Worm (Caenorhabditis elegans) whole organism, L2 larva: Measurements from ENCODE around the gene T16G1.3.

ENCODE experiments used
- C34F6.9 ChIP-seq: fragments of 150-350 bp; optimal IDR thresholded peaks from 2 replicates; lab custom pipeline; 2014; ENCODE audit warnings: missing biosample characterization, missing genetic modification characterization
- F13H6.1 ChIP-seq: sonication (generic microtip); optimal IDR thresholded peaks from 2 replicates; lab custom pipeline; 2016; ENCODE audit warnings: missing genetic modification characterization, missing compliant biosample characterization
- Y55F3AM.14 ChIP-seq: fragments of 200-800 bp; sonication (Bioruptor generic); optimal IDR thresholded peaks from 2 replicates; lab custom pipeline; 2018; ENCODE audit warnings: mild to moderate bottlenecking, missing genetic modification characterization, missing compliant biosample characterization
- ZK546.5 ChIP-seq: sonication (generic microtip); optimal IDR thresholded peaks from 2 replicates; lab custom pipeline; 2017; ENCODE audit warnings: missing biosample characterization, missing genetic modification characterization
- alr-1 ChIP-seq: fragments of 150-350 bp; optimal IDR thresholded peaks from 2 replicates; lab custom pipeline; 2014; ENCODE audit warnings: missing biosample characterization, missing genetic modification characterization
- aly-2 ChIP-seq: fragments of 150-350 bp; optimal IDR thresholded peaks from 2 replicates; lab custom pipeline; 2014; ENCODE audit warnings: missing biosample characterization, missing genetic modification characterization
- ama-1 ChIP-seq: fragments of 150-350 bp; optimal IDR thresholded peaks from 2 replicates; lab custom pipeline; 2018; ENCODE audit warnings: inconsistent platforms
- blmp-1 ChIP-seq: sonication (generic microtip); optimal IDR thresholded peaks from 2 replicates; lab custom pipeline; 2017; ENCODE audit warnings: missing genetic modification characterization, mild to moderate bottlenecking, missing compliant biosample characterization, antibody characterized with exemption, moderate library complexity; ENCODE audit not compliant: insufficient read depth
- crh-2 ChIP-seq: sonication (generic microtip); optimal IDR thresholded peaks from 2 replicates; lab custom pipeline; 2017; ENCODE audit warnings: missing biosample characterization, missing genetic modification characterization
- dmd-4 ChIP-seq: sonication (generic microtip); optimal IDR thresholded peaks from 2 replicates; lab custom pipeline; 2017; ENCODE audit warnings: missing biosample characterization, missing genetic modification characterization
- egl-27 ChIP-seq: sonication (generic microtip); optimal IDR thresholded peaks from 3 replicates; lab custom pipeline; 2017; ENCODE audit warnings: missing biosample characterization, missing genetic modification reagents, missing genetic modification characterization
- elt-1 ChIP-seq: fragments of 150-350 bp; optimal IDR thresholded peaks from 2 replicates; lab custom pipeline; 2014; ENCODE audit warnings: missing biosample characterization, missing genetic modification characterization
- fos-1 ChIP-seq: fragments of 150-350 bp; optimal IDR thresholded peaks from 2 replicates; lab custom pipeline; 2014; ENCODE audit warnings: missing biosample characterization, missing genetic modification characterization
- gmeb-1 ChIP-seq: fragments of 150-350 bp; optimal IDR thresholded peaks from 2 replicates; lab custom pipeline; 2014; ENCODE audit warnings: missing biosample characterization, missing genetic modification characterization
- lin-13 ChIP-seq: fragments of 150-350 bp; optimal IDR thresholded peaks from 2 replicates; lab custom pipeline; 2014; ENCODE audit warnings: missing biosample characterization, missing genetic modification reagents, missing genetic modification characterization
- lsy-2 ChIP-seq, 2 experiments: fragments of 150-350 bp in 1 of 2; sonication (generic microtip) in 1 of 2; optimal IDR thresholded peaks; 2 replicates each; lab custom pipeline; 2014 to 2017; ENCODE audit warnings: missing biosample characterization in 2 of 2, missing genetic modification characterization in 2 of 2
- mab-5 ChIP-seq: fragments of 150-350 bp; optimal IDR thresholded peaks from 2 replicates; lab custom pipeline; 2014; ENCODE audit warnings: missing biosample characterization, missing genetic modification characterization
- mbf-1 ChIP-seq: sonication (generic microtip); optimal IDR thresholded peaks from 2 replicates; lab custom pipeline; 2017; ENCODE audit warnings: missing biosample characterization, missing genetic modification characterization
- nhr-11 ChIP-seq: fragments of 150-350 bp; optimal IDR thresholded peaks from 2 replicates; lab custom pipeline; 2014; ENCODE audit warnings: missing biosample characterization, missing genetic modification characterization
- nhr-12 ChIP-seq: fragments of 150-350 bp; optimal IDR thresholded peaks from 2 replicates; lab custom pipeline; 2014; ENCODE audit warnings: missing biosample characterization, missing genetic modification characterization
- nhr-21 ChIP-seq: fragments of 150-350 bp; optimal IDR thresholded peaks from 2 replicates; lab custom pipeline; 2014; ENCODE audit warnings: missing biosample characterization, missing genetic modification characterization
- nhr-23 ChIP-seq: fragments of 150-350 bp; optimal IDR thresholded peaks from 2 replicates; lab custom pipeline; 2014; ENCODE audit warnings: missing biosample characterization, missing genetic modification reagents, missing genetic modification characterization
- nhr-25 ChIP-seq: fragments of 150-350 bp; sonication (generic microtip); optimal IDR thresholded peaks from 3 replicates; lab custom pipeline; 2014; ENCODE audit warnings: missing biosample characterization, missing genetic modification characterization
- nhr-77 ChIP-seq: fragments of 150-350 bp; optimal IDR thresholded peaks from 2 replicates; lab custom pipeline; 2014; ENCODE audit warnings: missing biosample characterization, missing genetic modification characterization
- peb-1 ChIP-seq: fragments of 150-350 bp; optimal IDR thresholded peaks from 2 replicates; lab custom pipeline; 2014; ENCODE audit warnings: missing biosample characterization, missing genetic modification characterization
- skn-1 ChIP-seq: sonication (generic microtip); optimal IDR thresholded peaks from 2 replicates; lab custom pipeline; 2017; ENCODE audit warnings: missing biosample characterization, missing genetic modification characterization
- sma-3 ChIP-seq: sonication (generic microtip); optimal IDR thresholded peaks from 2 replicates; lab custom pipeline; 2016; ENCODE audit warnings: missing genetic modification reagents, missing genetic modification characterization, missing compliant biosample characterization
- sma-9 ChIP-seq, 2 experiments: fragments of 150-350 bp in 1 of 2; sonication (generic microtip) in 1 of 2; optimal IDR thresholded peaks; 2 replicates each; lab custom pipeline; 2014 to 2016; ENCODE audit warnings: missing genetic modification characterization in 2 of 2, mild to moderate bottlenecking in 1 of 2, missing biosample characterization in 1 of 2, missing compliant biosample characterization in 1 of 2, missing genetic modification reagents in 1 of 2, moderate library complexity in 1 of 2
- unc-39 ChIP-seq: fragments of 150-350 bp; optimal IDR thresholded peaks from 2 replicates; lab custom pipeline; 2014; ENCODE audit warnings: missing biosample characterization, missing genetic modification characterization
- ztf-1 ChIP-seq: fragments of 200-800 bp; sonication (Bioruptor generic); conservative IDR thresholded peaks from 2 replicates; pipeline ENCODE4 v1.3.6; 2022; ENCODE audit warnings: missing genetic modification characterization, missing compliant biosample characterization
- ztf-11 ChIP-seq: sonication (generic microtip); optimal IDR thresholded peaks from 2 replicates; lab custom pipeline; 2017; ENCODE audit warnings: missing biosample characterization, missing genetic modification characterization
- ztf-4 ChIP-seq: fragments of 150-350 bp; optimal IDR thresholded peaks from 2 replicates; lab custom pipeline; 2014; ENCODE audit warnings: missing biosample characterization, missing genetic modification characterization

T16G1.3 gene

ce11 chrV:12944229-12944628, at the start of gene T16G1.3:
T16G1.3 (minus strand) TSS chrV:12944329.
- TF ChIP-seq C34F6.9 (tag; lab: Kevin White, UChicago) (no peak), ztf-11 (tag; lab: Kevin White, UChicago) (no peak), lsy-2 (tag; optimal IDR thresholded peaks at IDR 0.05; lab: Kevin White, UChicago) (no peak), sma-9 (GFP tag; optimal IDR thresholded peaks at IDR 0.05; lab: Kevin White, UChicago) (no peak), sma-9 (tag; optimal IDR thresholded peaks at IDR 0.05; lab: Kevin White, UChicago) (no peak), sma-3 (GFP tag; lab: Kevin White, UChicago) (no peak), dmd-4 (tag; lab: Kevin White, UChicago) (no peak), ztf-1 (GFP tag; lab: Robert Waterston, UW) (no peak), mbf-1 (tag; lab: Kevin White, UChicago) (no peak), nhr-23 (tag; lab: Kevin White, UChicago) (no peak), nhr-11 (tag; lab: Kevin White, UChicago) (no peak), nhr-77 (tag; lab: Kevin White, UChicago) (no peak)

ce11 chrV:12992891-12993290, 48.8 kb upstream of the T16G1.3 start, which contains the start of the genes F15B9.11 and dsl-7:
F15B9.11 (minus strand) TSS chrV:12992895.
dsl-7 (plus strand) TSS chrV:12993150.
- no peak for TF ChIP-seq peb-1 (tag; lab: Kevin White, UChicago)
- TF ChIP-seq nhr-25: peak; percentile 77
- TF ChIP-seq mab-5: no peak
- TF ChIP-seq lsy-2 (tag; optimal IDR thresholded peaks at IDR 0.05; lab: Kevin White, UChicago): no peak

- no peak for TF ChIP-seq F13H6.1
- TF ChIP-seq ama-1 (lab: Kevin White, UChicago): no peak
- no peak for TF ChIP-seq nhr-23 (tag; lab: Kevin White, UChicago)
- TF ChIP-seq nhr-25: no peak
- no peak for TF ChIP-seq sma-9 (GFP tag; optimal IDR thresholded peaks at IDR 0.05; lab: Kevin White, UChicago)
- no peak for TF ChIP-seq sma-9 (tag; optimal IDR thresholded peaks at IDR 0.05; lab: Kevin White, UChicago)
- TF ChIP-seq ztf-1 (GFP tag; lab: Robert Waterston, UW): no peak
- no peak for TF ChIP-seq sma-3 (GFP tag; lab: Kevin White, UChicago)
- TF ChIP-seq elt-1: no peak
- TF ChIP-seq ZK546.5 (tag; lab: Kevin White, UChicago): no peak
- TF ChIP-seq ztf-4 (tag; lab: Kevin White, UChicago): no peak
- TF ChIP-seq crh-2 (tag; lab: Kevin White, UChicago): no peak
- TF ChIP-seq C34F6.9 (tag; lab: Kevin White, UChicago): no peak
- no peak for TF ChIP-seq nhr-21 (tag; lab: Kevin White, UChicago)
- TF ChIP-seq lin-13 (GFP tag; lab: Kevin White, UChicago): no peak
- no peak for TF ChIP-seq unc-39 (tag; lab: Kevin White, UChicago)
- no peak for TF ChIP-seq Y55F3AM.14
- no peak for TF ChIP-seq ztf-11 (tag; lab: Kevin White, UChicago)
- TF ChIP-seq skn-1: no peak
- no peak for TF ChIP-seq gmeb-1 (tag; lab: Kevin White, UChicago)
- no peak for TF ChIP-seq aly-2 (tag; lab: Kevin White, UChicago)
These were observed 44.1 kb upstream of the T16G1.3 start, which contains the start of gene F15B9.8 for ce11 chrV:12988256-12988655. F15B9.8 (plus strand) TSS chrV:12988556.

ce11 chrV:12987061-12987460, 42.9 kb upstream of the T16G1.3 start, which contains the start of gene shw-3:
shw-3 (minus strand) TSS chrV:12987161.
- no peak for TF ChIP-seq egl-27 (tag; lab: Kevin White, UChicago)
- TF ChIP-seq nhr-21 (tag; lab: Kevin White, UChicago): no peak
- no peak for TF ChIP-seq alr-1
- no peak for TF ChIP-seq skn-1
- no peak for TF ChIP-seq blmp-1
- no peak for TF ChIP-seq lin-13 (GFP tag; lab: Kevin White, UChicago)

ce11 chrV:12974047-12974446, 29.9 kb upstream of the T16G1.3 start:
- no peak for TF ChIP-seq peb-1 (tag; lab: Kevin White, UChicago)
- no peak for TF ChIP-seq nhr-23 (tag; lab: Kevin White, UChicago)
- TF ChIP-seq nhr-12 (tag; lab: Kevin White, UChicago): no peak
- no peak for TF ChIP-seq fos-1 (tag; lab: Kevin White, UChicago)
- no peak for TF ChIP-seq ztf-4 (tag; lab: Kevin White, UChicago)
- no peak for TF ChIP-seq nhr-21 (tag; lab: Kevin White, UChicago)
- no peak for TF ChIP-seq Y55F3AM.14
